Fruit fly (Drosophila melanogaster) whole organism, larva: ENCODE measurements around the gene Rpn7.

Experiments used
- noc ChIP-seq: fragments of 200-800 bp; sonication (Bioruptor generic); optimal IDR thresholded peaks from 3 replicates; lab custom pipeline; 2019; ENCODE audit warnings: missing biosample characterization, mild to moderate bottlenecking, missing genetic modification characterization, moderate library complexity

The Rpn7 gene

dm6 chr3R:22420911-22421310 lies 40.9 kb downstream of the Rpn7 start, which contains the start of the genes Nop56 and mats:
Nop56 (minus strand) TSS chr3R:22421068.
mats (plus strand) TSS chr3R:22421161.
- peak; percentile 9 for TF ChIP-seq noc

DNA sequence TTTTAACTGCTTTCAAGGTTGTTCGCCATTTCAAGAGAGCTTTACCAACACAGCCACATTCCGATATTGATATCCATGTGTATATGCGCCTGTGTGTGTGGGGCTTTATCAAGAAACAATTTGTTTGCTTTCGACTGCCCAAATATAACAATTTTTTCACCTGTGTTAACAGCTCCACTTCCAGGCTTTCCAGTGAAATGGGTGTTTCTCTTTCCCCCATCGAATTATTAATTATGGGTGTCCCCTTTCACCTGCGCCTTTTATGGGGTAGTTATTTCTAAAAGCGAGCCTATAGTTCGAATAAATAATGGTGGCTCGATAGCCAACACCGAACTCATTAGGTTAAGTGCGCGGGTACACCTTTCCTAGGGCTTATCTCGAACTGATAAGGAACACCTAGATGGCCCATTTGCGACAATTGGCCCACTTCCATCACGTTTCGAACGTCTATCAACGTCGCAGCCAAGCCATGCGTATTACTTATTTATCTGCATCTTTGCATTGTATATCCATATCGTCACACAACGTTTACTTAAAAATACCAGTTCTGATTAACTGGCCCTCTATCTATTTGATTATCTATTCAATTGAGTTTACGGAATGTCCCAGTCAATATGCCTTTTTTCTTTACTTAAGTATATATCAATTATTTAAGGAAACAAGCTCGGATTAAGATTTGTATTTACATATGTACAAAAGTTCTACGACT lies 49.8 kb downstream of the Rpn7 start:
- peak; percentile 30 for TF ChIP-seq noc
